Worm (Caenorhabditis elegans) whole organism, L4 larva: Measurements from ENCODE around the gene mlc-4.
A peak's percentile ranks its signal among the peaks of the same experiment; 100 is the strongest.

Experiments
- F10B5.3 ChIP-seq: sonication (generic microtip); optimal IDR thresholded peaks from 2 replicates; lab custom pipeline; 2016; ENCODE audit warnings: mild to moderate bottlenecking, missing genetic modification characterization, missing compliant biosample characterization
- F37D6.2 ChIP-seq: sonication (generic microtip); optimal IDR thresholded peaks from 2 replicates; lab custom pipeline; 2016; ENCODE audit warnings: mild to moderate bottlenecking, missing genetic modification characterization, missing compliant biosample characterization
- F44E2.7 ChIP-seq: fragments of 200-800 bp; sonication (Bioruptor generic); IDR thresholded peaks from 2 replicates; pipeline ENCODE4 v2.1.2; 2022; ENCODE audit warnings: missing genetic modification characterization, missing compliant biosample characterization
- Y48G9A.11 ChIP-seq: fragments of 200-800 bp; sonication (Bioruptor generic); IDR thresholded peaks from 2 replicates; pipeline ENCODE4 v1.3.6; 2022; ENCODE audit warnings: missing genetic modification reagents, missing genetic modification characterization, missing compliant biosample characterization
- aha-1 ChIP-seq: fragments of 150-350 bp; peaks from one replicate; lab custom pipeline; 2014; ENCODE audit warnings: missing biosample characterization, missing genetic modification characterization
- ama-1 ChIP-seq: fragments of 150-350 bp; optimal IDR thresholded peaks from 2 replicates; lab custom pipeline; 2014; ENCODE audit warnings: inconsistent platforms, mixed read lengths
- ceh-20 ChIP-seq: fragments of 200-800 bp; sonication (Bioruptor generic); IDR thresholded peaks from 2 replicates; pipeline ENCODE4 v1.3.6; 2022; ENCODE audit warnings: missing genetic modification reagents, missing genetic modification characterization, missing compliant biosample characterization
- ceh-28 ChIP-seq: fragments of 150-350 bp; optimal IDR thresholded peaks from 2 replicates; lab custom pipeline; 2014; ENCODE audit warnings: missing biosample characterization, missing genetic modification reagents, missing genetic modification characterization
- ceh-82 ChIP-seq: sonication (generic microtip); optimal IDR thresholded peaks from 2 replicates; lab custom pipeline; 2017; ENCODE audit warnings: missing biosample characterization, missing genetic modification characterization
- ctbp-1 ChIP-seq: fragments of 200-800 bp; sonication (Bioruptor generic); IDR thresholded peaks from 2 replicates; pipeline ENCODE4 v1.3.6; 2022; ENCODE audit warnings: missing genetic modification reagents, missing genetic modification characterization, missing compliant biosample characterization
- daf-12 ChIP-seq: fragments of 150-350 bp; optimal IDR thresholded peaks from 2 replicates; lab custom pipeline; 2014; ENCODE audit warnings: missing biosample characterization, missing genetic modification reagents, missing genetic modification characterization
- dmd-6 ChIP-seq: fragments of 200-800 bp; sonication (Bioruptor generic); IDR thresholded peaks from 2 replicates; pipeline ENCODE4 v1.3.6; 2022; ENCODE audit warnings: missing genetic modification reagents, missing genetic modification characterization, missing compliant biosample characterization
- dpl-1 ChIP-seq: fragments of 150-350 bp; optimal IDR thresholded peaks from 2 replicates; lab custom pipeline; 2014; ENCODE audit warnings: missing biosample characterization, missing genetic modification reagents, missing genetic modification characterization
- fkh-10 ChIP-seq: fragments of 150-350 bp; optimal IDR thresholded peaks from 2 replicates; lab custom pipeline; 2014; ENCODE audit warnings: missing biosample characterization, missing genetic modification reagents, missing genetic modification characterization
- hif-1 ChIP-seq, 2 experiments: sonication (generic microtip); optimal IDR thresholded peaks; 2 replicates each; lab custom pipeline; 2016 to 2017; ENCODE audit warnings: missing compliant biosample characterization in 2 of 2, missing genetic modification characterization in 2 of 2, missing genetic modification reagents in 2 of 2, missing genotype in 2 of 2, mild to moderate bottlenecking in 1 of 2
- hlh-11 ChIP-seq: fragments of 200-800 bp; sonication (Bioruptor generic); optimal IDR thresholded peaks from 2 replicates; lab custom pipeline; 2018; ENCODE audit warnings: mild to moderate bottlenecking, missing genetic modification characterization, missing compliant biosample characterization
- hmg-1.1 ChIP-seq: fragments of 200-800 bp; sonication (Bioruptor generic); IDR thresholded peaks from 2 replicates; pipeline ENCODE4 v1.3.6; 2022; ENCODE audit warnings: missing genetic modification reagents, missing genetic modification characterization, missing compliant biosample characterization
- lim-7 ChIP-seq: fragments of 200-800 bp; sonication (Bioruptor generic); IDR thresholded peaks from 2 replicates; pipeline ENCODE4 v1.3.6; 2022; ENCODE audit warnings: missing genetic modification characterization, missing compliant biosample characterization
- lin-15B ChIP-seq: fragments of 150-350 bp; sonication (generic microtip); optimal IDR thresholded peaks from 3 replicates; lab custom pipeline; 2014; ENCODE audit warnings: missing biosample characterization, missing genetic modification characterization
- lin-39 ChIP-seq: fragments of 150-350 bp; optimal IDR thresholded peaks from 2 replicates; lab custom pipeline; 2014; ENCODE audit warnings: missing biosample characterization, missing genetic modification reagents, missing genetic modification characterization
- lsy-2 ChIP-seq, 2 experiments: fragments of 150-350 bp in 1 of 2; sonication (generic microtip) in 1 of 2; optimal IDR thresholded peaks; 2 replicates each; lab custom pipeline; 2014 to 2017; ENCODE audit warnings: missing biosample characterization in 2 of 2, missing genetic modification characterization in 2 of 2
- mep-1 ChIP-seq: fragments of 150-350 bp; sonication (generic microtip); optimal IDR thresholded peaks from 3 replicates; lab custom pipeline; 2014; ENCODE audit warnings: missing biosample characterization, missing genetic modification characterization
- mxl-2 ChIP-seq: fragments of 200-800 bp; sonication (Bioruptor generic); conservative IDR thresholded peaks from 2 replicates; pipeline ENCODE4 v1.3.6; 2022; ENCODE audit warnings: missing genetic modification reagents, missing genetic modification characterization, missing compliant biosample characterization
- mxl-3 ChIP-seq: fragments of 200-800 bp; sonication (Bioruptor generic); optimal IDR thresholded peaks from 2 replicates; lab custom pipeline; 2018; ENCODE audit warnings: mild to moderate bottlenecking, missing genetic modification characterization, missing compliant biosample characterization
- nhr-10 ChIP-seq: fragments of 150-350 bp; optimal IDR thresholded peaks from 2 replicates; lab custom pipeline; 2014; ENCODE audit warnings: missing biosample characterization, missing genetic modification characterization
- nhr-11 ChIP-seq: fragments of 150-350 bp; optimal IDR thresholded peaks from 2 replicates; lab custom pipeline; 2014; ENCODE audit warnings: missing biosample characterization, missing genetic modification characterization
- nhr-41 ChIP-seq: fragments of 200-800 bp; sonication (Bioruptor generic); IDR thresholded peaks from 2 replicates; pipeline ENCODE4 v1.3.6; 2022; ENCODE audit warnings: missing genetic modification reagents, missing genetic modification characterization, missing compliant biosample characterization
- nhr-42 ChIP-seq: fragments of 200-800 bp; sonication (Bioruptor generic); IDR thresholded peaks from 2 replicates; pipeline ENCODE4 v1.3.6; 2022; ENCODE audit warnings: missing genetic modification characterization, missing compliant biosample characterization
- pqm-1 ChIP-seq: sonication (generic microtip); optimal IDR thresholded peaks from 2 replicates; lab custom pipeline; 2017; ENCODE audit warnings: missing biosample characterization, missing genetic modification characterization
- saeg-2 ChIP-seq: fragments of 200-800 bp; sonication (Bioruptor generic); IDR thresholded peaks from 2 replicates; pipeline ENCODE4 v1.3.6; 2022; ENCODE audit warnings: missing genetic modification reagents, missing genetic modification characterization, missing compliant biosample characterization
- snpc-4 ChIP-seq: fragments of 150-350 bp; optimal IDR thresholded peaks from 2 replicates; lab custom pipeline; 2014; ENCODE audit warnings: missing biosample characterization, missing genetic modification characterization
- unc-39 ChIP-seq: sonication (generic microtip); optimal IDR thresholded peaks from 2 replicates; lab custom pipeline; 2017; ENCODE audit warnings: missing biosample characterization, missing genetic modification characterization
- unc-62 ChIP-seq, 3 experiments: fragments of 150-350 bp in 1 of 3; sonication (generic microtip); optimal IDR thresholded peaks in 2 of 3; peaks in 1 of 3; 1 replicate in 1 of 3; 2 replicates in 2 of 3; lab custom pipeline; 2014 to 2017; ENCODE audit warnings: missing biosample characterization in 3 of 3, missing genetic modification characterization in 3 of 3, missing genetic modification reagents in 3 of 3, missing genotype in 1 of 3
- vab-7 ChIP-seq: fragments of 200-800 bp; sonication (Bioruptor generic); IDR thresholded peaks from 2 replicates; pipeline ENCODE4 v1.3.6; 2022; ENCODE audit warnings: missing genetic modification reagents, missing genetic modification characterization, missing compliant biosample characterization
- zag-1 ChIP-seq: fragments of 150-350 bp; optimal IDR thresholded peaks from 2 replicates; lab custom pipeline; 2014; ENCODE audit warnings: missing biosample characterization, missing genetic modification characterization
- zfp-2 ChIP-seq: sonication (generic microtip); optimal IDR thresholded peaks from 2 replicates; lab custom pipeline; 2016; ENCODE audit warnings: mild to moderate bottlenecking, missing genetic modification characterization, missing compliant biosample characterization
- zfp-3 ChIP-seq: fragments of 200-800 bp; sonication (Bioruptor generic); conservative IDR thresholded peaks from 2 replicates; pipeline ENCODE4 v1.3.6; 2022; ENCODE audit warnings: missing genetic modification reagents, missing genetic modification characterization, missing compliant biosample characterization
- zip-11 ChIP-seq: fragments of 200-800 bp; sonication (Bioruptor generic); IDR thresholded peaks from 2 replicates; pipeline ENCODE4 v1.3.6; 2022; ENCODE audit warnings: missing genetic modification characterization, missing compliant biosample characterization
- zip-2 ChIP-seq: fragments of 150-350 bp; optimal IDR thresholded peaks from 2 replicates; lab custom pipeline; 2014; ENCODE audit warnings: missing biosample characterization, missing genetic modification characterization
- ztf-11 ChIP-seq: fragments of 150-350 bp; optimal IDR thresholded peaks from 2 replicates; lab custom pipeline; 2014; ENCODE audit warnings: missing biosample characterization, missing genetic modification characterization
- ztf-7 ChIP-seq: fragments of 150-350 bp; optimal IDR thresholded peaks from 2 replicates; lab custom pipeline; 2014; ENCODE audit warnings: missing biosample characterization, missing genetic modification characterization

Gene mlc-4

DNA sequence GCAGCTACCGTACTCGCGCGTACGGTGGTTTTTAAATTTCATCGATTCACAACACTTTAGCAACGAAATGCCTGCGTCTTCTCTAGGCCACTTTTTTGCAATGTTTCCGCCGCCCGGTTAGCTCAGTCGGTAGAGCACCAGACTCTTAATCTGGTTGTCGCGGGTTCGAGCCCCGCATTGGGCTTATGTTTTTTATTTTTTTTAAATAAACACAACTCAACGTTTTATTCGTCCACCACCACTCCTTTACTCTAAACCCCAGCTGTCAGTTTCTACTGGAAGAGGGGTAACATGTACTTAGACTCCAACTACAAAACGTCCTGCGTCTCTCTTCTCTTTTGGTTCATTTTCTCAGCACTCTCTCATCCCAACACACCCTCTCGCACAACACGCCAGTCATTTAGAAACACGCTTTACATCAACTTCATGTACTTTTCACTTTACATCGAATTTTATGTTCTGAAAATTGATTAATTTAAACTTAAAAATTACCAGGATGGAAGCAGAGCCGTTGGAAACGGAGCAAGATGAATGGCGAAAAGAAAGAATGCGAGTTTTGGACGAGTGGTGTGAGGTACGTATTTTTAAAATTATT, 4.1 kb downstream of the mlc-4 start, which contains the start of the genes elmd-1 and hecw-1 (continued):
- no peak for TF ChIP-seq ama-1
- TF ChIP-seq zfp-2 (tag; lab: Kevin White, UChicago): no peak
- peak; percentile 26; the same call in 1 of the 2 replicates for TF ChIP-seq Y48G9A.11 (GFP tag; lab: Robert Waterston, UW)
- no peak for TF ChIP-seq lin-39 (tag; lab: Kevin White, UChicago)
- TF ChIP-seq ceh-82 (tag; lab: Kevin White, UChicago): no peak
- 0 out of 2 replicates have a peak, but pooled peaks have one; percentile 26 for TF ChIP-seq F44E2.7 (GFP tag; lab: Robert Waterston, UW)
- no peak for TF ChIP-seq snpc-4 (tag; lab: Kevin White, UChicago)
- peak; percentile 58 for TF ChIP-seq mep-1 (tag; lab: Kevin White, UChicago)
- TF ChIP-seq nhr-41: 0 out of 2 replicates have a peak, but pooled peaks have one; percentile 7
- TF ChIP-seq ceh-20 (GFP tag; lab: Robert Waterston, UW): peak; percentile 56; the same call in 1 of the 2 replicates
- peak in 1 of 2 experiments; percentile 59 for TF ChIP-seq lsy-2 (tag; optimal IDR thresholded peaks at IDR 0.05; lab: Kevin White, UChicago)
- TF ChIP-seq hlh-11 (tag; lab: Kevin White, UChicago): peak; percentile 62
- TF ChIP-seq daf-12 (tag; lab: Kevin White, UChicago): no peak
- TF ChIP-seq dmd-6 (GFP tag; lab: Robert Waterston, UW): peak; percentile 76
- peak; percentile 81 for TF ChIP-seq vab-7 (GFP tag; lab: Robert Waterston, UW)
- no peak for TF ChIP-seq lin-15B (tag; lab: Kevin White, UChicago)
- peak; percentile 60 for TF ChIP-seq mxl-3 (GFP tag; lab: Kevin White, UChicago)
- TF ChIP-seq fkh-10: no peak
- no peak for TF ChIP-seq ztf-11
- peak; percentile 51 for TF ChIP-seq ztf-7
- peak; percentile 53; the same call in 1 of the 2 replicates for TF ChIP-seq ctbp-1
- no peak for TF ChIP-seq zip-2 (tag; lab: Kevin White, UChicago)
- peak; percentile 73 for TF ChIP-seq lim-7 (GFP tag; lab: Robert Waterston, UW)
- TF ChIP-seq zfp-3 (GFP tag; lab: Robert Waterston, UW): peak; percentile 77; the same call in 1 of the 2 replicates
- TF ChIP-seq nhr-42 (GFP tag; lab: Robert Waterston, UW): 0 out of 2 replicates have a peak, but pooled peaks have one; percentile 5
- TF ChIP-seq nhr-11 (tag; lab: Kevin White, UChicago): no peak
- peak; percentile 73 for TF ChIP-seq hmg-1.1 (GFP tag; lab: Robert Waterston, UW)
- no peak for TF ChIP-seq F10B5.3 (tag; lab: Kevin White, UChicago)
- TF ChIP-seq zag-1 (tag; lab: Kevin White, UChicago): no peak
- no peak for TF ChIP-seq ceh-28 (tag; lab: Kevin White, UChicago)
- TF ChIP-seq saeg-2 (GFP tag; lab: Robert Waterston, UW): no peak
- no peak for TF ChIP-seq nhr-10
- TF ChIP-seq, all 104 proteins: peak for 49

DNA sequence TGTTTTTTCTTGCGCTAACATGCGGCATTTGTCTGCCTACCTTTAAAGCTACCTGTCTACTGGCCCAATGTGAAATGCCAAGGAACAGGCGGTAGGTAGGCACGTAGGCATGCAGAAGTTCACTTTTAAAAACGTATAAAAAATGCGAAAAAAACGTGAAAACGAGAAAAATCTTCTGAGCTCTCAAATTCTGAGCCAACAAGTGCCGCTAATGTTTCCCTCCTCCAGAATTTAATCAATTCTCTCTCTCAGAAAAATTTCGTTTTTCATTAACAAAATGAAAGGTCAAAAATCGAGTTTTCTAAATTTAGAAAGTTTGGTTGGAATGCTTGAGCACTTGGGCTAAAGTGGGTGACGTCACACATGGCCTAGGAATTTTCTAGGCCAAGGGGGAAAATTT, 11.1 kb downstream of the mlc-4 start:
- no peak for TF ChIP-seq lim-7 (GFP tag; lab: Robert Waterston, UW)
- TF ChIP-seq unc-62 (GFP tag; optimal IDR thresholded peaks at IDR 0.05 in 1 of 2; lab: Kevin White, UChicago): peak in 1 of 2 experiments; percentile 85
- TF ChIP-seq unc-62 (tag; optimal IDR thresholded peaks at IDR 0.05; lab: Kevin White, UChicago): no peak
- no peak for TF ChIP-seq mxl-2 (GFP tag; lab: Robert Waterston, UW)
- TF ChIP-seq pqm-1 (tag; lab: Kevin White, UChicago): no peak
- TF ChIP-seq aha-1 (tag; lab: Kevin White, UChicago): peak; percentile 80
- TF ChIP-seq zip-11 (GFP tag; lab: Robert Waterston, UW): no peak
- no peak for TF ChIP-seq F37D6.2 (tag; lab: Kevin White, UChicago)
- no peak for TF ChIP-seq unc-39 (tag; lab: Kevin White, UChicago)
- TF ChIP-seq vab-7 (GFP tag; lab: Robert Waterston, UW): no peak
- TF ChIP-seq hif-1 (tag; optimal IDR thresholded peaks at IDR 0.05; lab: Kevin White, UChicago): no peak
- TF ChIP-seq dpl-1 (GFP tag; lab: Kevin White, UChicago): no peak
